Worm (Caenorhabditis elegans) whole organism, young adult: ENCODE measurements around the gene F42A9.3.

Experiments
- F10E7.11 ChIP-seq: sonication (generic microtip); optimal IDR thresholded peaks from 2 replicates; lab custom pipeline; 2017; ENCODE audit warnings: mild to moderate bottlenecking, missing genetic modification characterization, moderate library complexity, missing compliant biosample characterization
- F22D6.2 ChIP-seq: sonication (generic microtip); optimal IDR thresholded peaks from 2 replicates; lab custom pipeline; 2016; ENCODE audit warnings: mild to moderate bottlenecking, missing genetic modification characterization, missing compliant biosample characterization
- F49E8.2 ChIP-seq: sonication (generic microtip); optimal IDR thresholded peaks from 3 replicates; lab custom pipeline; 2017; ENCODE audit warnings: missing genetic modification characterization, mild to moderate bottlenecking, missing compliant biosample characterization, antibody characterized with exemption, moderate library complexity; ENCODE audit not compliant: insufficient read depth
- F57A8.1 ChIP-seq: fragments of 200-800 bp; sonication (Bioruptor generic); optimal IDR thresholded peaks from 2 replicates; lab custom pipeline; 2018; ENCODE audit warnings: mild to moderate bottlenecking, missing genetic modification characterization, moderate library complexity, missing compliant biosample characterization
- F57C9.4 ChIP-seq: sonication (generic microtip); optimal IDR thresholded peaks from 2 replicates; lab custom pipeline; 2017; ENCODE audit warnings: mild to moderate bottlenecking, missing genetic modification characterization, missing compliant biosample characterization
- K12H6.12 ChIP-seq: fragments of 200-800 bp; sonication (Bioruptor generic); optimal IDR thresholded peaks from 2 replicates; lab custom pipeline; 2018; ENCODE audit warnings: mild to moderate bottlenecking, missing genetic modification characterization, missing compliant biosample characterization
- T07F8.4 ChIP-seq: sonication (generic microtip); optimal IDR thresholded peaks from 2 replicates; lab custom pipeline; 2016; ENCODE audit warnings: mild to moderate bottlenecking, missing genetic modification characterization, moderate library complexity, missing compliant biosample characterization
- Y56A3A.18 ChIP-seq: fragments of 200-800 bp; sonication (Bioruptor generic); IDR thresholded peaks from 2 replicates; pipeline ENCODE4 v1.3.6; 2022; ENCODE audit warnings: missing genetic modification reagents, missing genetic modification characterization, missing compliant biosample characterization
- ZK185.1 ChIP-seq: sonication (generic microtip); optimal IDR thresholded peaks from 2 replicates; lab custom pipeline; 2016; ENCODE audit warnings: mild to moderate bottlenecking, missing genetic modification characterization, missing compliant biosample characterization; ENCODE audit not compliant: poor library complexity, severe bottlenecking
- akir-1 ChIP-seq: fragments of 200-800 bp; sonication (Bioruptor generic); optimal IDR thresholded peaks from 2 replicates; lab custom pipeline; 2018; ENCODE audit warnings: mild to moderate bottlenecking, missing genetic modification characterization, moderate library complexity, missing compliant biosample characterization
- aptf-2 ChIP-seq: fragments of 200-800 bp; sonication (Bioruptor generic); conservative IDR thresholded peaks from 2 replicates; pipeline ENCODE4 v1.3.6; 2022; ENCODE audit warnings: missing genetic modification reagents, missing genetic modification characterization, missing compliant biosample characterization
- aptf-3 ChIP-seq: fragments of 200-800 bp; sonication (Bioruptor generic); IDR thresholded peaks from 2 replicates; pipeline ENCODE4 v1.3.6; 2022; ENCODE audit warnings: missing genetic modification characterization, missing compliant biosample characterization
- attf-3 ChIP-seq: fragments of 200-800 bp; sonication (Bioruptor generic); conservative IDR thresholded peaks from 2 replicates; pipeline ENCODE4 v1.3.6; 2022; ENCODE audit warnings: missing genetic modification reagents, missing genetic modification characterization, missing compliant biosample characterization
- bed-2 ChIP-seq: fragments of 200-800 bp; sonication (Bioruptor generic); IDR thresholded peaks from 2 replicates; pipeline ENCODE4 v1.3.6; 2022; ENCODE audit warnings: missing genetic modification reagents, missing genetic modification characterization, missing compliant biosample characterization
- cebp-1 ChIP-seq, 2 experiments: fragments of 200-800 bp in 1 of 2; sonication (Bioruptor generic) in 1 of 2; sonication (generic microtip) in 1 of 2; IDR thresholded peaks in 1 of 2; optimal IDR thresholded peaks in 1 of 2; 2 replicates each; pipeline versions ENCODE4 v1.3.6 to Lab custom; 2017 to 2022; ENCODE audit warnings: missing compliant biosample characterization in 2 of 2, missing genetic modification characterization in 2 of 2, mild to moderate bottlenecking in 1 of 2, missing genetic modification reagents in 1 of 2, moderate library complexity in 1 of 2
- ceh-27 ChIP-seq: fragments of 200-800 bp; sonication (Bioruptor generic); optimal IDR thresholded peaks from 2 replicates; lab custom pipeline; 2018; ENCODE audit warnings: mild to moderate bottlenecking, missing genetic modification characterization, moderate library complexity, missing compliant biosample characterization
- ceh-40 ChIP-seq: fragments of 200-800 bp; sonication (Bioruptor generic); IDR thresholded peaks from 2 replicates; pipeline ENCODE4 v1.3.6; 2022; ENCODE audit warnings: missing genetic modification characterization, missing compliant biosample characterization
- dpff-1 ChIP-seq: sonication (generic microtip); optimal IDR thresholded peaks from 2 replicates; lab custom pipeline; 2017; ENCODE audit warnings: mild to moderate bottlenecking, missing genetic modification characterization, missing compliant biosample characterization
- ets-4 ChIP-seq: fragments of 200-800 bp; sonication (Bioruptor generic); optimal IDR thresholded peaks from 2 replicates; lab custom pipeline; 2018; ENCODE audit warnings: mild to moderate bottlenecking, missing genetic modification characterization, missing compliant biosample characterization
- him-1 ChIP-seq: sonication (generic microtip); optimal IDR thresholded peaks from 2 replicates; lab custom pipeline; 2016; ENCODE audit warnings: missing genotype, missing genetic modification reagents, missing genetic modification characterization, missing compliant biosample characterization
- hmg-1.2 ChIP-seq: fragments of 200-800 bp; sonication (Bioruptor generic); IDR thresholded peaks from 2 replicates; pipeline ENCODE4 v1.3.6; 2022; ENCODE audit warnings: missing genetic modification reagents, missing genetic modification characterization, missing compliant biosample characterization
- hmg-20 ChIP-seq: fragments of 200-800 bp; sonication (Bioruptor generic); IDR thresholded peaks from 2 replicates; pipeline ENCODE4 v1.3.6; 2022; ENCODE audit warnings: missing genetic modification reagents, missing genetic modification characterization, missing compliant biosample characterization
- hrde-1 ChIP-seq: sonication (generic microtip); optimal IDR thresholded peaks from 2 replicates; lab custom pipeline; 2016; ENCODE audit warnings: missing genetic modification characterization, mild to moderate bottlenecking, missing compliant biosample characterization, moderate library complexity, missing genotype, missing genetic modification reagents, borderline replicate concordance
- lin-40 ChIP-seq: sonication (generic microtip); optimal IDR thresholded peaks from 2 replicates; lab custom pipeline; 2016; ENCODE audit warnings: missing genetic modification characterization, mild to moderate bottlenecking, missing compliant biosample characterization, missing genotype, missing genetic modification reagents
- lin-54 ChIP-seq: fragments of 200-800 bp; sonication (Bioruptor generic); optimal IDR thresholded peaks from 2 replicates; lab custom pipeline; 2018; ENCODE audit warnings: mild to moderate bottlenecking, missing genetic modification characterization, missing compliant biosample characterization
- lsl-1 ChIP-seq: fragments of 200-800 bp; sonication (Bioruptor generic); optimal IDR thresholded peaks from 2 replicates; lab custom pipeline; 2018; ENCODE audit warnings: mild to moderate bottlenecking, missing genetic modification characterization, moderate library complexity, missing compliant biosample characterization
- madf-3 ChIP-seq: fragments of 200-800 bp; sonication (Bioruptor generic); IDR thresholded peaks from 2 replicates; pipeline ENCODE4 v1.3.6; 2022; ENCODE audit warnings: missing genetic modification reagents, missing genetic modification characterization, missing compliant biosample characterization
- madf-8 ChIP-seq: fragments of 200-800 bp; sonication (Bioruptor generic); conservative IDR thresholded peaks from 2 replicates; pipeline ENCODE4 v1.3.6; 2022; ENCODE audit warnings: missing genetic modification reagents, missing genetic modification characterization, missing compliant biosample characterization
- mel-28 ChIP-seq: sonication (generic microtip); optimal IDR thresholded peaks from 2 replicates; lab custom pipeline; 2016; ENCODE audit warnings: borderline replicate concordance, mild to moderate bottlenecking, missing genetic modification characterization, missing compliant biosample characterization
- nhr-179 ChIP-seq: sonication (generic microtip); optimal IDR thresholded peaks from 2 replicates; lab custom pipeline; 2016; ENCODE audit warnings: mild to moderate bottlenecking, missing genetic modification characterization, missing compliant biosample characterization
- nhr-90 ChIP-seq: sonication (generic microtip); optimal IDR thresholded peaks from 2 replicates; lab custom pipeline; 2016; ENCODE audit warnings: missing genotype, mild to moderate bottlenecking, missing genetic modification characterization, missing compliant biosample characterization
- pbrm-1 ChIP-seq: fragments of 200-800 bp; sonication (Bioruptor generic); IDR thresholded peaks from 2 replicates; pipeline ENCODE4 v1.3.6; 2022; ENCODE audit warnings: missing genetic modification reagents, missing genetic modification characterization, missing compliant biosample characterization
- rec-8 ChIP-seq, 2 experiments: sonication (generic microtip); optimal IDR thresholded peaks; 2 replicates each; lab custom pipeline; 2016; ENCODE audit warnings: mild to moderate bottlenecking in 2 of 2, missing genetic modification characterization in 2 of 2, missing genetic modification reagents in 2 of 2, missing genotype in 2 of 2, missing biosample characterization in 1 of 2, missing compliant biosample characterization in 1 of 2, moderate library complexity in 1 of 2
- snpc-1.1 ChIP-seq: sonication (generic microtip); optimal IDR thresholded peaks from 2 replicates; lab custom pipeline; 2017; ENCODE audit warnings: missing genetic modification characterization, mild to moderate bottlenecking, missing compliant biosample characterization, antibody characterized with exemption, moderate library complexity, missing genotype, missing genetic modification reagents; ENCODE audit not compliant: insufficient read depth
- snpc-4 ChIP-seq, 5 experiments: fragments of 150-350 bp in 1 of 5; sonication (generic microtip) in 4 of 5; optimal IDR thresholded peaks; 2 replicates each; lab custom pipeline; 2014 to 2018; ENCODE audit warnings: missing genetic modification characterization in 5 of 5, missing biosample characterization in 3 of 5, antibody characterized with exemption in 2 of 5, mild to moderate bottlenecking in 2 of 5, missing compliant biosample characterization in 2 of 5, missing genotype in 2 of 5, moderate library complexity in 2 of 5, missing genetic modification reagents in 1 of 5
- somi-1 ChIP-seq: fragments of 200-800 bp; sonication (Bioruptor generic); optimal IDR thresholded peaks from 2 replicates; lab custom pipeline; 2018; ENCODE audit warnings: mild to moderate bottlenecking, missing genetic modification characterization, missing compliant biosample characterization
- tbp1 ChIP-seq: fragments of 200-800 bp; sonication (Bioruptor generic); optimal IDR thresholded peaks from 2 replicates; lab custom pipeline; 2018; ENCODE audit warnings: mild to moderate bottlenecking, missing genetic modification characterization, missing compliant biosample characterization
- tlf-1 ChIP-seq: fragments of 200-800 bp; sonication (Bioruptor generic); optimal IDR thresholded peaks from 2 replicates; lab custom pipeline; 2018; ENCODE audit warnings: mild to moderate bottlenecking, missing genetic modification characterization, missing compliant biosample characterization
- unc-130 ChIP-seq: sonication (generic microtip); optimal IDR thresholded peaks from 2 replicates; lab custom pipeline; 2016; ENCODE audit warnings: missing genetic modification reagents, missing genetic modification characterization, missing compliant biosample characterization
- unc-62 ChIP-seq: fragments of 150-350 bp; optimal IDR thresholded peaks from 2 replicates; lab custom pipeline; 2014; ENCODE audit warnings: missing biosample characterization, missing genetic modification reagents, missing genetic modification characterization
- zim-3 ChIP-seq: sonication (generic microtip); optimal IDR thresholded peaks from 2 replicates; lab custom pipeline; 2017; ENCODE audit warnings: mild to moderate bottlenecking, missing genetic modification characterization, moderate library complexity, missing compliant biosample characterization
- ztf-18 ChIP-seq: sonication (generic microtip); optimal IDR thresholded peaks from 2 replicates; lab custom pipeline; 2016; ENCODE audit warnings: missing genotype, mild to moderate bottlenecking, missing genetic modification characterization, missing compliant biosample characterization

Gene F42A9.3

ce11 chrIV:8595317-8595716 is 21.7 kb upstream of the F42A9.3 start, which contains the start of gene Y59H11AR.3:
TSS of gene Y59H11AR.3 (minus strand) at chrIV:8595417.
- TF ChIP-seq lin-40 (tag; lab: Kevin White, UChicago) (no peak), K12H6.12 (no peak), pbrm-1 (GFP tag; lab: Robert Waterston, UW) (no peak), madf-8 (no peak), attf-3 (GFP tag; lab: Robert Waterston, UW) (no peak), F57A8.1 (no peak)

- TF ChIP-seq somi-1 (GFP tag; lab: Kevin White, UChicago) (no peak), snpc-4 (GFP tag; optimal IDR thresholded peaks at IDR 0.05; lab: Kevin White, UChicago) (no peak), snpc-4 (tag; optimal IDR thresholded peaks at IDR 0.05; lab: Kevin White, UChicago) (no peak), T07F8.4 (tag; lab: Kevin White, UChicago) (no peak), unc-62 (GFP tag; lab: Kevin White, UChicago) (no peak), tbp1 (GFP tag; lab: Kevin White, UChicago) (no peak), ztf-18 (tag; lab: Kevin White, UChicago) (no peak), Y56A3A.18 (GFP tag; lab: Robert Waterston, UW) (no peak)
- TF ChIP-seq, all 124 proteins: peak for 0
These were observed 21.3 kb upstream of the F42A9.3 start, which contains the start of gene clec-181 for ce11 chrIV:8595767-8596166. TSS of gene clec-181 (plus strand) at chrIV:8596067.

- TF ChIP-seq cebp-1 (GFP tag; IDR thresholded peaks at IDR 0.05; lab: Robert Waterston, UW), result no peak
- no peak for TF ChIP-seq cebp-1 (tag; optimal IDR thresholded peaks at IDR 0.05; lab: Kevin White, UChicago)
- TF ChIP-seq snpc-1.1, result no peak
- no peak for TF ChIP-seq lin-40 (tag; lab: Kevin White, UChicago)
- TF ChIP-seq aptf-2 (GFP tag; lab: Robert Waterston, UW), result no peak
- no peak for TF ChIP-seq hmg-20 (GFP tag; lab: Robert Waterston, UW)
- TF ChIP-seq F57C9.4 (tag; lab: Kevin White, UChicago), result no peak
- no peak for TF ChIP-seq aptf-3 (GFP tag; lab: Robert Waterston, UW)
- no peak for TF ChIP-seq akir-1 (GFP tag; lab: Kevin White, UChicago)
- TF ChIP-seq lsl-1 (GFP tag; lab: Kevin White, UChicago), result no peak
- no peak for TF ChIP-seq F49E8.2 (tag; lab: Kevin White, UChicago)
- no peak for TF ChIP-seq F22D6.2 (tag; lab: Kevin White, UChicago)
- TF ChIP-seq hmg-1.2, result no peak; the same call in 1 of the 2 replicates
- TF ChIP-seq tlf-1 (GFP tag; lab: Kevin White, UChicago), result no peak
- TF ChIP-seq dpff-1 (tag; lab: Kevin White, UChicago), result no peak
- no peak for TF ChIP-seq ceh-27
- no peak for TF ChIP-seq lin-54 (GFP tag; lab: Kevin White, UChicago)
These were observed 19.6 kb upstream of the F42A9.3 start for ce11 chrIV:8597504-8597903.

ce11 chrIV:8600712-8601330 is 16.2 kb upstream of the F42A9.3 start, which contains the start of gene Y59H11AR.4:
TSS of gene Y59H11AR.4 (minus strand) at chrIV:8600762.
- TF ChIP-seq bed-2 (GFP tag; lab: Robert Waterston, UW) (no peak), ceh-40 (GFP tag; lab: Robert Waterston, UW) (no peak), madf-3 (GFP tag; lab: Robert Waterston, UW) (no peak), mel-28 (tag; lab: Kevin White, UChicago) (no peak), F10E7.11 (no peak), nhr-179 (no peak), zim-3 (no peak), ets-4 (GFP tag; lab: Kevin White, UChicago) (no peak), ZK185.1 (tag; lab: Kevin White, UChicago) (no peak), F57C9.4 (tag; lab: Kevin White, UChicago) (no peak), rec-8 (tag; optimal IDR thresholded peaks at IDR 0.05; lab: Kevin White, UChicago) (no peak), him-1 (tag; lab: Kevin White, UChicago) (no peak), hrde-1 (tag; lab: Kevin White, UChicago) (no peak), unc-62 (GFP tag; lab: Kevin White, UChicago) (no peak), unc-130 (GFP tag; lab: Kevin White, UChicago) (no peak), nhr-90 (tag; lab: Kevin White, UChicago) (no peak)
